Worm (Caenorhabditis elegans) whole organism, late embryonic: ENCODE data around the gene ZK488.5.

ENCODE experiments used
- pha-4 ChIP-seq: fragments of 150-350 bp; optimal IDR thresholded peaks from 2 replicates; lab custom pipeline; 2018; ENCODE audit warnings: missing biosample characterization, missing genetic modification reagents, missing genetic modification characterization
- unc-3 ChIP-seq, 2 experiments: fragments of 200-800 bp in 1 of 2; sonication (Bioruptor generic) in 1 of 2; sonication (generic microtip) in 1 of 2; conservative IDR thresholded peaks in 1 of 2; optimal IDR thresholded peaks in 1 of 2; 2 replicates each; pipeline versions ENCODE4 v1.3.6 to Lab custom; 2016 to 2022; ENCODE audit warnings: missing compliant biosample characterization in 2 of 2, missing genetic modification characterization in 2 of 2, missing genetic modification reagents in 1 of 2

ce11 chrV:552406-552805, 40.7 kb upstream of the ZK488.5 start:
- no peak for TF ChIP-seq pha-4 (tag; lab: Kevin White, UChicago)
- TF ChIP-seq unc-3 (GFP tag; conservative IDR thresholded peaks at IDR 0.05; lab: Robert Waterston, UW) = no peak
- TF ChIP-seq unc-3 (tag; optimal IDR thresholded peaks at IDR 0.05; lab: Kevin White, UChicago) = no peak
